Fruit fly (Drosophila melanogaster): ENCODE results near the gene Gtpx.

The Gtpx gene

dm6 chr3L:3377965-3378292 is 51.9 kb downstream of the Gtpx start, which contains the start of gene Ids (continued):
- peak; percentile 43 for TF ChIP-seq Ets21C (GFP tag; optimal IDR thresholded peaks at IDR 0.05)
- TF ChIP-seq Hr38 (GFP tag; optimal IDR thresholded peaks at IDR 0.05) = no peak
- peak; percentile 63 for TF ChIP-seq Blimp-1 (GFP tag; optimal IDR thresholded peaks at IDR 0.05)
- no peak for TF ChIP-seq spab (GFP tag; optimal IDR thresholded peaks at IDR 0.05)
- peak in 1 of 2 experiments; percentile 67 for TF ChIP-seq ss (GFP tag; optimal IDR thresholded peaks at IDR 0.05)
- peak; percentile 33 for TF ChIP-seq Eip93F (GFP tag; optimal IDR thresholded peaks at IDR 0.05)
- peak; percentile 70 for TF ChIP-seq dsx (GFP tag; optimal IDR thresholded peaks at IDR 0.05; ENCODE audit: poor library complexity, severe bottlenecking)
- no peak for TF ChIP-seq CG32006 (GFP tag; optimal IDR thresholded peaks at IDR 0.05)
- peak; percentile 81 for TF ChIP-seq lz (GFP tag; optimal IDR thresholded peaks at IDR 0.05)
- TF ChIP-seq CG6792 (GFP tag; optimal IDR thresholded peaks at IDR 0.05) = peak; percentile 80
- peak; percentile 78 for TF ChIP-seq CG34406 (GFP tag; optimal IDR thresholded peaks at IDR 0.05)
- TF ChIP-seq CG11902 (GFP tag; optimal IDR thresholded peaks at IDR 0.05) = peak; percentile 51
- peak; percentile 83 for TF ChIP-seq CG6163 (GFP tag; IDR thresholded peaks at IDR 0.05)
- TF ChIP-seq CG9139 (GFP tag; optimal IDR thresholded peaks at IDR 0.05) = no peak
- peak; percentile 65 for TF ChIP-seq Eip75B (GFP tag; optimal IDR thresholded peaks at IDR 0.05)
- TF ChIP-seq CG31627 (GFP tag; optimal IDR thresholded peaks at IDR 0.05) = peak; percentile 80
- TF ChIP-seq CG6854 (GFP tag; optimal IDR thresholded peaks at IDR 0.05) = peak; percentile 82
- peak; percentile 85 for TF ChIP-seq CG15336 (GFP tag; IDR thresholded peaks at IDR 0.05)
- peak; percentile 51 for TF ChIP-seq CG11762 (GFP tag; optimal IDR thresholded peaks at IDR 0.05; ENCODE audit: insufficient read depth)
- no peak for TF ChIP-seq CG10669 (GFP tag; optimal IDR thresholded peaks at IDR 0.05)
- peak; percentile 93 for TF ChIP-seq svp (GFP tag)
- peak; percentile 31 for TF ChIP-seq CG1621 (tag; optimal IDR thresholded peaks at IDR 0.05)
- TF ChIP-seq fkh (GFP tag; optimal IDR thresholded peaks at IDR 0.05) = peak; percentile 8
- TF ChIP-seq CG8119 (GFP tag; IDR thresholded peaks at IDR 0.05) = peak; percentile 80
- TF ChIP-seq Hr39 (GFP tag; optimal IDR thresholded peaks at IDR 0.05) = peak; percentile 78
- TF ChIP-seq Met (GFP tag; optimal IDR thresholded peaks at IDR 0.05) = peak; percentile 85
- peak; percentile 64 for TF ChIP-seq achi (GFP tag; optimal IDR thresholded peaks at IDR 0.05)
- peak in 1 of 2 experiments; percentile 5 for TF ChIP-seq salr (GFP tag; optimal IDR thresholded peaks at IDR 0.05)
- TF ChIP-seq fd59A (GFP tag; optimal IDR thresholded peaks at IDR 0.05) = peak; percentile 30
- no peak for TF ChIP-seq dac (GFP tag; optimal IDR thresholded peaks at IDR 0.05)
